Worm (Caenorhabditis elegans): Measurements from ENCODE around the gene F22B7.1.

The F22B7.1 gene

DNA sequence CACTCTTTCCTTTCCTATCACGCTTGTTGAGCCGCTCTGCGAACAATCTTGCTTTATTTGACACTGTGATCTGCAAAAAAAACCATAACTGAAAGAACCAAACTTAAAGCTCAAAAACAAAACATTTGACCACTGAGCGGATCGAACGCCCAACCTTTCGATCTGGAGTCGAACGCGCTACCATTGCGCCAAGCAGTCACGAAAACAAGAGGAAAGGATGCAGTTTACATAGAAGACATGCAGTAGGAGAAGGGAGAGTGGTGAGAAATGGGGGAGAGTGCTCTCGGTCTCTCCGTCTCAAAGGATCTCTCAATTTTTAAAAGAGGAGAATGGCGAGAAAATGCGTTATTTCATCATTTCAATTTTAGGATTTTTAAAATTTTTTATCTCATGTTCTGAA, 13.2 kb downstream of the F22B7.1 start (continued):
- no peak for TF ChIP-seq egl-27 (tag; optimal IDR thresholded peaks at IDR 0.05)
- TF ChIP-seq unc-30 (tag; optimal IDR thresholded peaks at IDR 0.05): no peak
- TF ChIP-seq irx-1 (tag; optimal IDR thresholded peaks at IDR 0.05): peak; percentile 32
- TF ChIP-seq zag-1 (tag; optimal IDR thresholded peaks at IDR 0.05): no peak
- peak; percentile 8 for TF ChIP-seq snpc-4 (tag; optimal IDR thresholded peaks at IDR 0.05)
- peak; percentile 58 for TF ChIP-seq lir-3 (tag; optimal IDR thresholded peaks at IDR 0.05; ENCODE audit: poor library complexity)
- no peak for TF ChIP-seq vab-15 (tag; optimal IDR thresholded peaks at IDR 0.05)
- TF ChIP-seq tbx-2 (tag; optimal IDR thresholded peaks at IDR 0.05): peak; percentile 61
- peak; percentile 29 for TF ChIP-seq ztf-4 (tag; optimal IDR thresholded peaks at IDR 0.05)
- TF ChIP-seq blmp-1 (tag; optimal IDR thresholded peaks at IDR 0.05): peak; percentile 2
- peak; percentile 46 for TF ChIP-seq nhr-77 (tag; optimal IDR thresholded peaks at IDR 0.05)
- no peak for TF ChIP-seq ces-1 (GFP tag; optimal IDR thresholded peaks at IDR 0.05)
- TF ChIP-seq mef-2 (tag; optimal IDR thresholded peaks at IDR 0.05): no peak
- no peak for TF ChIP-seq tlp-1 (tag; optimal IDR thresholded peaks at IDR 0.05)
- TF ChIP-seq elt-3 (tag; optimal IDR thresholded peaks at IDR 0.05): peak in 1 of 6 experiments; percentile 43
- no peak for TF ChIP-seq hlh-17 (GFP tag; optimal IDR thresholded peaks at IDR 0.05; ENCODE audit: borderline replicate concordance)
- TF ChIP-seq lin-14 (GFP tag; optimal IDR thresholded peaks at IDR 0.05): peak; percentile 73
- TF ChIP-seq snu-23 (GFP tag; optimal IDR thresholded peaks at IDR 0.05): peak; percentile 85
- TF ChIP-seq aha-1 (tag; optimal IDR thresholded peaks at IDR 0.05): no peak
- no peak for TF ChIP-seq lin-15B (tag; optimal IDR thresholded peaks at IDR 0.05)
- TF ChIP-seq fkh-8 (tag; optimal IDR thresholded peaks at IDR 0.05): peak; percentile 61
- peak; percentile 11 for TF ChIP-seq egl-13 (tag; optimal IDR thresholded peaks at IDR 0.05)
- TF ChIP-seq lin-13 (GFP tag; optimal IDR thresholded peaks at IDR 0.05): peak; percentile 42
- TF ChIP-seq nhr-76 (tag; optimal IDR thresholded peaks at IDR 0.05): no peak
- peak; percentile 6 for TF ChIP-seq elt-2 (tag; optimal IDR thresholded peaks at IDR 0.05)
- peak; percentile 8 for TF ChIP-seq C04F5.9 (tag; optimal IDR thresholded peaks at IDR 0.05)
- TF ChIP-seq efl-3 (GFP tag; optimal IDR thresholded peaks at IDR 0.05): no peak
- peak in 1 of 2 experiments; percentile 60 for TF ChIP-seq mdl-1 (tag; optimal IDR thresholded peaks at IDR 0.05)
- peak; percentile 71 for TF ChIP-seq C16A3.4 (tag; optimal IDR thresholded peaks at IDR 0.05)
- no peak for TF ChIP-seq nhr-84 (tag; optimal IDR thresholded peaks at IDR 0.05)
- no peak for TF ChIP-seq fkh-4 (tag; optimal IDR thresholded peaks at IDR 0.05; ENCODE audit: borderline replicate concordance)
- TF ChIP-seq xbp-1 (tag; optimal IDR thresholded peaks at IDR 0.05): peak; percentile 63
- TF ChIP-seq ceh-63 (GFP tag; optimal IDR thresholded peaks at IDR 0.05): peak; percentile 3
- TF ChIP-seq pax-3 (tag; optimal IDR thresholded peaks at IDR 0.05): peak; percentile 44
- peak; percentile 47 for TF ChIP-seq skn-1 (tag; optimal IDR thresholded peaks at IDR 0.05)
- TF ChIP-seq grh-1 (GFP tag; IDR thresholded peaks at IDR 0.05): no peak
- peak; percentile 40 for TF ChIP-seq F16B12.6 (tag; optimal IDR thresholded peaks at IDR 0.05)
- no peak for TF ChIP-seq C34B4.2 (tag; optimal IDR thresholded peaks at IDR 0.05)
- peak; percentile 75 for TF ChIP-seq dsc-1 (tag; optimal IDR thresholded peaks at IDR 0.05)
- TF ChIP-seq pag-3 (tag; optimal IDR thresholded peaks at IDR 0.05; ENCODE audit: borderline replicate concordance, insufficient read depth): no peak
- no peak for TF ChIP-seq hpl-2 (GFP tag; optimal IDR thresholded peaks at IDR 0.05)
- TF ChIP-seq nhr-47 (tag; optimal IDR thresholded peaks at IDR 0.05): peak; percentile 79
- peak; percentile 61 for TF ChIP-seq nhr-90 (tag; optimal IDR thresholded peaks at IDR 0.05; ENCODE audit: poor library complexity)
- TF ChIP-seq rnt-1 (tag; optimal IDR thresholded peaks at IDR 0.05): peak; percentile 73
- no peak for TF ChIP-seq sup-37 (GFP tag; optimal IDR thresholded peaks at IDR 0.05)
- TF ChIP-seq hlh-4 (tag; optimal IDR thresholded peaks at IDR 0.05): no peak
- TF ChIP-seq sox-4 (tag; optimal IDR thresholded peaks at IDR 0.05): no peak
- TF ChIP-seq nhr-28 (tag; optimal IDR thresholded peaks at IDR 0.05): no peak
- peak; percentile 54 for TF ChIP-seq ceh-8 (GFP tag; optimal IDR thresholded peaks at IDR 0.05)
- TF ChIP-seq ztf-11 (tag; optimal IDR thresholded peaks at IDR 0.05): peak in 1 of 2 experiments; percentile 53
- peak; percentile 23 to 75 (median 51) for TF ChIP-seq ceh-82 (tag; optimal IDR thresholded peaks at IDR 0.05)

Data from whole organism, L1 larva.